Fruit fly (Drosophila melanogaster): Measurements from ENCODE around the gene CG42831.

CG42831 gene

DNA sequence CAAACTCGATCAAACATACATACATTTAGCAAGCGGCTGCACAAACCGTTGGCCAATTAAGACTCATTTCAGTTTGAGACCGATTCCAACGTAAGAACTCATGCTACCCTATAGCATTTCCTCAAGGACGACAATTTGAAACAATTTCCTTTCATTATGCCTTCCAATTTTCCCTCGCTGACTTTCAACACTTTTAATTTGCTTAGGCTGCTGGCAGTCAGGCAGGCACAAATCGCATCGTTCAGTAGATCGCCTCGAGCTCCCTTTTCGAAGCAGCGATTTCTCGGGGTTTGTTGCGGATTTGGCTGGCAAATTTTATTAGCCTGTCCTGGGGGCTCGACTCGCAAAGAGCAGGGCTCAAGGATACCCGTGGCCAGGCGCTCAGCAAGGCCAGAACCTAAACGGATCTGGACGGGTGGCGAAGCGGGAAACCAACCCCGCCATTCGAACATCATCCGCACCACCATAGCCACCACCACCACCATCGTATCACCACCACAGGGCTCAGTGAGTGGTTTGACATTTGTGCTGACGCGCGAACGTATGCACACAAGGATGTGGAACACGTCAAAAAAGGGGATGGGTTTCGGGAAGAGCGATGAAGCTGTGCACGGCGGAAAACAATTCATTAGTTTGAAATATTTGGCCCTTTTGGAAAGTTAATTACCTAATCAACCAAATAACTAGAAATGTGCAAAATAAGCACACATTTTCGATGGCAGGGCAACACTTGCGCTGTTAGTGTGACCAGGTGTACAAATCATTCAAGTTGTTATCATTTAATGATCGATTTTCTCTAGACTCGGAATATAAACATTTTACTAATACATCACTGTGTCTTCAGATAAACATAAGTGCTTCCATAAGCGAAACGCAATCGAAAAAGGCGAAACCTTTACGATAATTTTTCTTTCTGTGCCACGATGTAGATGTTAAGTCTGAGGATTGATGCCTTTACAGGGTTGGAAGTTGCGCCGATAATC, 30.2 kb downstream of the CG42831 start (continued):
- peak; percentile 80 for TF ChIP-seq CG10979 (tag; optimal IDR thresholded peaks at IDR 0.05)
- 0 out of 3 replicates have a peak, but pooled peaks have one; percentile 6 for TF ChIP-seq gce (GFP tag; IDR thresholded peaks at IDR 0.05)
- TF ChIP-seq sisA (GFP tag; IDR thresholded peaks at IDR 0.05) = 0 out of 2 replicates have a peak, but pooled peaks have one; percentile 19
- peak; percentile 95 for TF ChIP-seq sens (GFP tag)
- peak; percentile 54 for TF ChIP-seq CG30431 (GFP tag; optimal IDR thresholded peaks at IDR 0.05)
- peak; percentile 45 for TF ChIP-seq org-1 (GFP tag; optimal IDR thresholded peaks at IDR 0.05)
- TF ChIP-seq dmrt99B (tag; optimal IDR thresholded peaks at IDR 0.05) = peak; percentile 56
- peak; percentile 15 for TF ChIP-seq gfzf (GFP tag; optimal IDR thresholded peaks at IDR 0.05)
- peak; percentile 38 for TF ChIP-seq CG13424 (tag; optimal IDR thresholded peaks at IDR 0.05)
- TF ChIP-seq Usf (GFP tag; optimal IDR thresholded peaks at IDR 0.05) = no peak
- peak; percentile 43 for TF ChIP-seq tin (GFP tag; optimal IDR thresholded peaks at IDR 0.05)
- peak; percentile 20 for TF ChIP-seq Sry-β (GFP tag; optimal IDR thresholded peaks at IDR 0.05)
- no peak for TF ChIP-seq sim (GFP tag; IDR thresholded peaks at IDR 0.05)
- TF ChIP-seq CG2116 (GFP tag; optimal IDR thresholded peaks at IDR 0.05) = peak; percentile 38
- peak; percentile 38 for TF ChIP-seq CG13775 (GFP tag; optimal IDR thresholded peaks at IDR 0.05)
- TF ChIP-seq kay (GFP tag; optimal IDR thresholded peaks at IDR 0.05) = no peak
- TF ChIP-seq CG9215 (GFP tag; IDR thresholded peaks at IDR 0.05) = no peak
- TF ChIP-seq Abd-B (GFP tag; optimal IDR thresholded peaks at IDR 0.05) = peak; percentile 36
- TF ChIP-seq chif (GFP tag; optimal IDR thresholded peaks at IDR 0.05) = peak; percentile 45 to 60
- TF ChIP-seq Hr78 (GFP tag; optimal IDR thresholded peaks at IDR 0.05) = no peak
- TF ChIP-seq pum (GFP tag; optimal IDR thresholded peaks at IDR 0.05) = peak; percentile 42
- peak; percentile 82 for TF ChIP-seq CG17361 (GFP tag; IDR thresholded peaks at IDR 0.05)
- TF ChIP-seq CG9797 (GFP tag; optimal IDR thresholded peaks at IDR 0.05) = no peak
- no peak for TF ChIP-seq vvl (GFP tag; IDR thresholded peaks at IDR 0.05)
- TF ChIP-seq shn (GFP tag; optimal IDR thresholded peaks at IDR 0.05) = peak; percentile 56
- peak; percentile 3 for TF ChIP-seq Camta (GFP tag; optimal IDR thresholded peaks at IDR 0.05)
- TF ChIP-seq trem (tag; optimal IDR thresholded peaks at IDR 0.05) = peak; percentile 20
- peak; percentile 81 for TF ChIP-seq dmrt11E (tag; optimal IDR thresholded peaks at IDR 0.05)
- TF ChIP-seq CG4424 (GFP tag; optimal IDR thresholded peaks at IDR 0.05) = peak; percentile 58
- peak; percentile 24 for TF ChIP-seq CG8089 (GFP tag; optimal IDR thresholded peaks at IDR 0.05)
- peak; percentile 60 for TF ChIP-seq row (GFP tag; IDR thresholded peaks at IDR 0.05)
- peak; percentile 12 for TF ChIP-seq CG1529 (GFP tag; optimal IDR thresholded peaks at IDR 0.05)
- TF ChIP-seq Hr39 (optimal IDR thresholded peaks at IDR 0.05) = no peak
- peak; percentile 17 for TF ChIP-seq CG5180 (GFP tag; optimal IDR thresholded peaks at IDR 0.05)
- peak; percentile 51 for TF ChIP-seq fd96Cb (tag; optimal IDR thresholded peaks at IDR 0.05)
- TF ChIP-seq CG17186 (GFP tag; optimal IDR thresholded peaks at IDR 0.05) = peak; percentile 37
- TF ChIP-seq CG8290 (GFP tag; optimal IDR thresholded peaks at IDR 0.05) = peak; percentile 58
- peak in 1 of 2 experiments; percentile 39 for TF ChIP-seq CG8290 (tag; optimal IDR thresholded peaks at IDR 0.05)
- TF ChIP-seq Hmx (GFP tag; optimal IDR thresholded peaks at IDR 0.05) = no peak
- TF ChIP-seq ara (GFP tag; IDR thresholded peaks at IDR 0.05) = peak; percentile 32; the same call in 1 of the 2 replicates
- no peak for TF ChIP-seq sc (optimal IDR thresholded peaks at IDR 0.05)
- TF ChIP-seq sc (GFP tag; optimal IDR thresholded peaks at IDR 0.05) = peak; percentile 39
- peak; percentile 47 for TF ChIP-seq jumu (GFP tag; optimal IDR thresholded peaks at IDR 0.05)
- peak; percentile 11 for TF ChIP-seq CG17359 (tag; optimal IDR thresholded peaks at IDR 0.05)
- TF ChIP-seq Atf3 (GFP tag; optimal IDR thresholded peaks at IDR 0.05) = peak; percentile 31
- peak; percentile 22; the same call in 1 of the 3 replicates for TF ChIP-seq ken (GFP tag; IDR thresholded peaks at IDR 0.05)
- 0 out of 3 replicates have a peak, but pooled peaks have one; percentile 26 for TF ChIP-seq CG7357 (GFP tag; IDR thresholded peaks at IDR 0.05)
- TF ChIP-seq CG10366 (GFP tag; IDR thresholded peaks at IDR 0.05) = 0 out of 2 replicates have a peak, but pooled peaks have one; percentile 9

Data from whole organism, embryonic.